Worm (Caenorhabditis elegans) whole organism, L3 larva: ENCODE data around the gene cit-1.2.
A peak's percentile ranks its signal among the peaks of the same experiment; 100 is the strongest.

Experiments used
- R02D3.7 ChIP-seq: fragments of 150-350 bp; optimal IDR thresholded peaks from 2 replicates; lab custom pipeline; 2014; ENCODE audit warnings: missing biosample characterization, missing genetic modification characterization
- ZK546.5 ChIP-seq: sonication (generic microtip); optimal IDR thresholded peaks from 2 replicates; lab custom pipeline; 2017; ENCODE audit warnings: missing biosample characterization, missing genetic modification characterization
- ama-1 ChIP-seq: fragments of 150-350 bp; optimal IDR thresholded peaks from 2 replicates; lab custom pipeline; 2018
- ceh-16 ChIP-seq: sonication (generic microtip); optimal IDR thresholded peaks from 2 replicates; lab custom pipeline; 2017; ENCODE audit warnings: missing biosample characterization, missing genetic modification characterization
- ceh-28 ChIP-seq: fragments of 150-350 bp; optimal IDR thresholded peaks from 2 replicates; lab custom pipeline; 2014; ENCODE audit warnings: missing biosample characterization, missing genetic modification reagents, missing genetic modification characterization
- ceh-82 ChIP-seq: fragments of 150-350 bp; optimal IDR thresholded peaks from 2 replicates; lab custom pipeline; 2014; ENCODE audit warnings: missing biosample characterization, missing genetic modification characterization
- ceh-9 ChIP-seq: sonication (generic microtip); optimal IDR thresholded peaks from 2 replicates; lab custom pipeline; 2018; ENCODE audit warnings: missing biosample characterization, missing genetic modification characterization
- daf-12 ChIP-seq: fragments of 150-350 bp; optimal IDR thresholded peaks from 2 replicates; lab custom pipeline; 2014; ENCODE audit warnings: missing biosample characterization, missing genetic modification reagents, missing genetic modification characterization
- egl-27 ChIP-seq: sonication (generic microtip); optimal IDR thresholded peaks from 4 replicates; lab custom pipeline; 2017; ENCODE audit warnings: missing biosample characterization, missing genetic modification reagents, missing genetic modification characterization
- egl-5 ChIP-seq: fragments of 150-350 bp; optimal IDR thresholded peaks from 2 replicates; lab custom pipeline; 2017; ENCODE audit warnings: missing biosample characterization, missing genetic modification reagents, missing genetic modification characterization, inconsistent platforms
- elt-1 ChIP-seq: fragments of 150-350 bp; optimal IDR thresholded peaks from 2 replicates; lab custom pipeline; 2014; ENCODE audit warnings: missing biosample characterization, missing genetic modification characterization
- elt-2 ChIP-seq: sonication (generic microtip); optimal IDR thresholded peaks from 2 replicates; lab custom pipeline; 2016; ENCODE audit warnings: missing genetic modification reagents, mild to moderate bottlenecking, missing genetic modification characterization, missing compliant biosample characterization
- elt-3 ChIP-seq, 3 experiments: fragments of 150-350 bp in 1 of 3; sonication (generic microtip) in 2 of 3; optimal IDR thresholded peaks; 2 replicates in 2 of 3; 4 replicates in 1 of 3; lab custom pipeline; 2014 to 2017; ENCODE audit warnings: missing biosample characterization in 3 of 3, missing genetic modification characterization in 3 of 3
- eor-1 ChIP-seq, 2 experiments: fragments of 150-350 bp; optimal IDR thresholded peaks; 2 replicates each; lab custom pipeline; 2014 to 2018; ENCODE audit warnings: missing biosample characterization in 2 of 2, missing genetic modification characterization in 2 of 2
- fkh-2 ChIP-seq: fragments of 150-350 bp; optimal IDR thresholded peaks from 2 replicates; lab custom pipeline; 2014; ENCODE audit warnings: missing biosample characterization, missing genetic modification reagents, missing genetic modification characterization
- fos-1 ChIP-seq: fragments of 150-350 bp; optimal IDR thresholded peaks from 2 replicates; lab custom pipeline; 2014; ENCODE audit warnings: missing biosample characterization, missing genetic modification characterization
- hmg-11 ChIP-seq: sonication (generic microtip); optimal IDR thresholded peaks from 2 replicates; lab custom pipeline; 2016; ENCODE audit warnings: missing genetic modification characterization, missing compliant biosample characterization
- jun-1 ChIP-seq: fragments of 150-350 bp; optimal IDR thresholded peaks from 2 replicates; lab custom pipeline; 2014; ENCODE audit warnings: missing biosample characterization, missing genetic modification reagents, missing genetic modification characterization
- lin-15B ChIP-seq: fragments of 150-350 bp; optimal IDR thresholded peaks from 2 replicates; lab custom pipeline; 2014; ENCODE audit warnings: missing biosample characterization, missing genetic modification characterization
- lin-39 ChIP-seq: fragments of 150-350 bp; optimal IDR thresholded peaks from 2 replicates; lab custom pipeline; 2018; ENCODE audit warnings: missing biosample characterization, missing genetic modification reagents, missing genetic modification characterization
- lsy-12 ChIP-seq: sonication (generic microtip); optimal IDR thresholded peaks from 2 replicates; lab custom pipeline; 2016; ENCODE audit warnings: mild to moderate bottlenecking, missing genetic modification characterization, missing compliant biosample characterization
- mdl-1 ChIP-seq: fragments of 150-350 bp; optimal IDR thresholded peaks from 2 replicates; lab custom pipeline; 2014; ENCODE audit warnings: missing biosample characterization, missing genetic modification characterization
- mml-1 ChIP-seq: fragments of 150-350 bp; sonication (generic microtip); optimal IDR thresholded peaks from 3 replicates; lab custom pipeline; 2014; ENCODE audit warnings: missing biosample characterization, missing genetic modification characterization
- nfya-1 ChIP-seq: sonication (generic microtip); optimal IDR thresholded peaks from 2 replicates; lab custom pipeline; 2017; ENCODE audit warnings: missing genetic modification characterization, mild to moderate bottlenecking, missing compliant biosample characterization, antibody characterized with exemption, moderate library complexity; ENCODE audit not compliant: insufficient read depth
- nhr-11 ChIP-seq: fragments of 150-350 bp; optimal IDR thresholded peaks from 2 replicates; lab custom pipeline; 2014; ENCODE audit warnings: missing biosample characterization, missing genetic modification characterization
- nhr-12 ChIP-seq: fragments of 150-350 bp; optimal IDR thresholded peaks from 2 replicates; lab custom pipeline; 2014; ENCODE audit warnings: missing biosample characterization, missing genetic modification characterization
- nhr-23 ChIP-seq: fragments of 150-350 bp; optimal IDR thresholded peaks from 2 replicates; lab custom pipeline; 2014; ENCODE audit warnings: missing biosample characterization, missing genetic modification reagents, missing genetic modification characterization
- nhr-237 ChIP-seq: fragments of 150-350 bp; optimal IDR thresholded peaks from 2 replicates; lab custom pipeline; 2014; ENCODE audit warnings: missing biosample characterization, missing genetic modification characterization
- nhr-25 ChIP-seq: sonication (generic microtip); optimal IDR thresholded peaks from 2 replicates; lab custom pipeline; 2017; ENCODE audit warnings: missing biosample characterization, missing genetic modification characterization
- nhr-28 ChIP-seq: fragments of 150-350 bp; optimal IDR thresholded peaks from 2 replicates; lab custom pipeline; 2014; ENCODE audit warnings: missing biosample characterization, missing genetic modification characterization
- nhr-43 ChIP-seq: sonication (generic microtip); optimal IDR thresholded peaks from 2 replicates; lab custom pipeline; 2016; ENCODE audit warnings: mild to moderate bottlenecking, missing genetic modification characterization, missing compliant biosample characterization; ENCODE audit not compliant: poor library complexity, severe bottlenecking
- nhr-76 ChIP-seq: fragments of 150-350 bp; sonication (generic microtip); optimal IDR thresholded peaks from 5 replicates; lab custom pipeline; 2014; ENCODE audit warnings: missing biosample characterization, missing genetic modification characterization
- pha-4 ChIP-seq: fragments of 150-350 bp; optimal IDR thresholded peaks from 2 replicates; lab custom pipeline; 2014; ENCODE audit warnings: missing biosample characterization, missing genetic modification reagents, missing genetic modification characterization
- pqm-1 ChIP-seq: fragments of 150-350 bp; optimal IDR thresholded peaks from 2 replicates; lab custom pipeline; 2017; ENCODE audit warnings: missing biosample characterization, missing genetic modification characterization, inconsistent platforms
- sea-2 ChIP-seq: fragments of 150-350 bp; sonication (generic microtip); optimal IDR thresholded peaks from 4 replicates; lab custom pipeline; 2014; ENCODE audit warnings: missing biosample characterization, missing genetic modification reagents, missing genetic modification characterization
- skn-1 ChIP-seq: fragments of 150-350 bp; optimal IDR thresholded peaks from 2 replicates; lab custom pipeline; 2014; ENCODE audit warnings: missing biosample characterization, missing genetic modification characterization
- snpc-4 ChIP-seq: fragments of 150-350 bp; optimal IDR thresholded peaks from 2 replicates; lab custom pipeline; 2014; ENCODE audit warnings: missing biosample characterization, missing genetic modification characterization
- tbx-2 ChIP-seq: sonication (generic microtip); optimal IDR thresholded peaks from 2 replicates; lab custom pipeline; 2016; ENCODE audit warnings: mild to moderate bottlenecking, missing genetic modification characterization, missing compliant biosample characterization
- unc-39 ChIP-seq: sonication (generic microtip); optimal IDR thresholded peaks from 4 replicates; lab custom pipeline; 2017; ENCODE audit warnings: missing biosample characterization, missing genetic modification characterization
- unc-62 ChIP-seq: fragments of 150-350 bp; sonication (generic microtip); optimal IDR thresholded peaks from 4 replicates; lab custom pipeline; 2014; ENCODE audit warnings: missing biosample characterization, missing genetic modification reagents, missing genetic modification characterization
- zag-1 ChIP-seq: fragments of 150-350 bp; optimal IDR thresholded peaks from 2 replicates; lab custom pipeline; 2014; ENCODE audit warnings: missing biosample characterization, missing genetic modification characterization
- ztf-11 ChIP-seq: fragments of 150-350 bp; optimal IDR thresholded peaks from 2 replicates; lab custom pipeline; 2014; ENCODE audit warnings: missing biosample characterization, missing genetic modification characterization
- ztf-4 ChIP-seq: fragments of 150-350 bp; optimal IDR thresholded peaks from 2 replicates; lab custom pipeline; 2014; ENCODE audit warnings: missing biosample characterization, missing genetic modification characterization

cit-1.2 gene

DNA sequence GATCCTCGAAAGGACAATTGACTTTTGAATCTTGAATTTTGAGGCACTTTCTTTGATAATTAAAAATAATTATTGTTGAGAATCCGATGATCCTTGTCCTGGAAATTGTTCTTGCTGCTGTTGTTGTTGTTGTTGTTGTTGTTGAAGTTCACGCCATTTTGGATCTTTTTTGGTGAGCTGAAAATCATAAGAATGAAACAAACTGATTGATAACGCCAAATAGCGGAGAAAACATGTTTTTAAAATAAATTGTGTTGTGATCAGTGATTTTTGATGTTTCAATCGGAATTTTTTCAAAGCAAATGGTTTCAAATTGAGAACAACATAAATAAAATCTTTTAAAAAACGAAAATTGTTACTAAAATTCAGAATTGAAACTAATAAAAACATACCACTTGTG is 6.5 kb downstream of the cit-1.2 start:
- TF ChIP-seq elt-2 (no peak), nhr-12 (no peak), ceh-82 (tag; lab: Kevin White, UChicago) (no peak), snpc-4 (tag; lab: Kevin White, UChicago) (no peak), sea-2 (no peak), daf-12 (tag; lab: Kevin White, UChicago) (no peak), ztf-11 (no peak), ceh-9 (tag; lab: Kevin White, UChicago) (no peak), mml-1 (tag; lab: Kevin White, UChicago) (no peak), egl-27 (no peak), zag-1 (tag; lab: Kevin White, UChicago) (no peak), jun-1 (tag; lab: Kevin White, UChicago) (no peak)
- TF ChIP-seq, all 47 proteins: peak for 0

DNA sequence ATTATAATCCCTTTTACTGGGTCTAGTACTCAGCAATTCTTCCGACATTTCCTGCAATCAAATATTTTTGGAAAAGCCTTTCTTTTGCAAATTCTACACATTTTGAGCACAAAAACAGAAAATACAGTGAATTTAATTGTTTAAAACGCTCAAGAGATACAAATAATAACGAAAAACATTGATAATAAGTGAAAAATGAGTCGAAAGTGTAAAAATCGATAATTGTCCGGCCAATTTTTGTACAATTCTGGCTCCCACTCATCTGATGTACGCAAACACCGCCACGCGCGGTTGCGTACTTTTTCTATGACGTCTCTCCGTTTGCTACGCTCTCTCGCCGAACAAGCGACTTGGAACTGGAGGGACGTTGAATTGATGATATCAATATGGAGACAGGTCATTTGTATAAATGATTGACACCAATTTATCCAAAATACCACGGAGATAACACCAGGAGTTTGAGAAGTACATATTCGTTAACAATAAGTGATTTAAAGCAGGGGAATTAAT is 10.3 kb downstream of the cit-1.2 start, which contains the start of gene lin-36:
Gene lin-36 (minus strand): TSS at position 51 of the 510 bp plus-strand sequence.
- TF ChIP-seq jun-1 (tag; lab: Kevin White, UChicago) (peak; percentile 45), nhr-25 (tag; lab: Kevin White, UChicago) (peak; percentile 90), mdl-1 (tag; lab: Kevin White, UChicago) (no peak), elt-2 (peak; percentile 46), ceh-28 (tag; lab: Kevin White, UChicago) (peak; percentile 92), tbx-2 (peak; percentile 52), snpc-4 (tag; lab: Kevin White, UChicago) (peak; percentile 64), egl-5 (tag; lab: Kevin White, UChicago) (no peak), elt-3 (tag; optimal IDR thresholded peaks at IDR 0.05; lab: Kevin White, UChicago) (no peak), nhr-43 (tag; lab: Kevin White, UChicago) (peak; percentile 58), daf-12 (tag; lab: Kevin White, UChicago) (no peak), fos-1 (no peak), ztf-4 (no peak), mml-1 (tag; lab: Kevin White, UChicago) (no peak), lin-39 (tag; lab: Kevin White, UChicago) (peak; percentile 82), ceh-82 (tag; lab: Kevin White, UChicago) (no peak), skn-1 (peak; percentile 34), nhr-11 (tag; lab: Kevin White, UChicago) (no peak), nhr-237 (tag; lab: Kevin White, UChicago) (no peak), unc-39 (no peak), nhr-23 (tag; lab: Kevin White, UChicago) (peak; percentile 89), ceh-9 (tag; lab: Kevin White, UChicago) (no peak), zag-1 (tag; lab: Kevin White, UChicago) (no peak), elt-1 (tag; lab: Kevin White, UChicago) (no peak), ztf-11 (no peak), unc-62 (GFP tag; lab: Kevin White, UChicago) (no peak), hmg-11 (tag; lab: Kevin White, UChicago) (peak; percentile 86), pha-4 (tag; lab: Kevin White, UChicago) (peak; percentile 84), nhr-12 (no peak), ama-1 (lab: Kevin White, UChicago) (no peak), ceh-16 (tag; lab: Kevin White, UChicago) (no peak), sea-2 (peak; percentile 74), lin-15B (tag; lab: Kevin White, UChicago) (peak; percentile 85), egl-27 (no peak), fkh-2 (tag; lab: Kevin White, UChicago) (no peak), ZK546.5 (tag; lab: Kevin White, UChicago) (no peak), pqm-1 (tag; lab: Kevin White, UChicago) (peak; percentile 7), eor-1 (tag; optimal IDR thresholded peaks at IDR 0.05; lab: Kevin White, UChicago) (no peak), nhr-28 (tag; lab: Kevin White, UChicago) (no peak), nfya-1 (tag; lab: Kevin White, UChicago) (peak; percentile 86), nhr-76 (tag; lab: Kevin White, UChicago) (no peak), lsy-12 (peak; percentile 64), R02D3.7 (tag; lab: Kevin White, UChicago) (peak; percentile 63)
